Worm (Caenorhabditis elegans): Measurements from ENCODE around the gene Y53G8AM.4.

Y53G8AM.4 gene

DNA sequence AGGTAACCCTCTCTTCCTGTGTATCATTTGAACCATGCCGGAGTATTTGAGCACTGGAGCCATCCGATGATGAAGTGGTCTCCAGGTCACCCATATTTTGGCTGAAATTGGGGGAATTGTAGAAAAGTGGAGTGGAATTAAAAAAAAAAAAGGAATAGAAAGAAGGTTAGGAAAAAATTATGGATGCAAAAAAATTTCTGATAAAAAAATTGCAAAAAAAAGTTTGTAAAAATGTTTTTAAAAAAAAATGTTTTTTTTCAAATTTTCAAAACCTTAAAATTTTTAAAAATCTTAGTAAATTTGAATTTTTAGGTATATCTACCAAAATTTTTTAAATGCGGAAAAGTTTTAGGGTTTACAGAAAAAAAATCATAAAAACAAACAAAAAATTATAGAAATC is 36.4 kb downstream of the Y53G8AM.4 start, which contains the start of gene frm-8:
frm-8 (minus strand) TSS at position 101 of the 400 bp plus-strand sequence.
- no peak for TF ChIP-seq zag-1 (tag; optimal IDR thresholded peaks at IDR 0.05)
- TF ChIP-seq nhr-237 (tag; optimal IDR thresholded peaks at IDR 0.05): no peak
- TF ChIP-seq C34F6.9 (tag; optimal IDR thresholded peaks at IDR 0.05): no peak
- no peak for TF ChIP-seq unc-39 (tag; optimal IDR thresholded peaks at IDR 0.05)
- TF ChIP-seq nhr-6 (tag; optimal IDR thresholded peaks at IDR 0.05): no peak
- no peak for TF ChIP-seq dmd-4 (tag; optimal IDR thresholded peaks at IDR 0.05)
- no peak for TF ChIP-seq lin-39 (tag; optimal IDR thresholded peaks at IDR 0.05)
- no peak for TF ChIP-seq mab-5 (tag; optimal IDR thresholded peaks at IDR 0.05)
- TF ChIP-seq ztf-11 (tag; optimal IDR thresholded peaks at IDR 0.05): no peak
- no peak for TF ChIP-seq blmp-1 (tag; optimal IDR thresholded peaks at IDR 0.05; ENCODE audit: insufficient read depth)
- TF ChIP-seq skn-1 (tag; optimal IDR thresholded peaks at IDR 0.05): no peak
- no peak for TF ChIP-seq nhr-10 (tag; optimal IDR thresholded peaks at IDR 0.05)
- TF ChIP-seq peb-1 (tag; optimal IDR thresholded peaks at IDR 0.05): no peak
- no peak for TF ChIP-seq mbf-1 (tag; optimal IDR thresholded peaks at IDR 0.05)
- TF ChIP-seq egl-27 (tag; optimal IDR thresholded peaks at IDR 0.05): no peak
- TF ChIP-seq unc-55 (GFP tag; optimal IDR thresholded peaks at IDR 0.05): no peak

All from whole organism, L2 larva.